Fruit fly (Drosophila melanogaster): Measurements from ENCODE around the gene CG10650.

dm6 chr2L:18986125-18986498 is 9.6 kb downstream of the CG10650 start:
- TF ChIP-seq CG9215 (GFP tag; IDR thresholded peaks at IDR 0.05) (no peak), ewg (GFP tag; optimal IDR thresholded peaks at IDR 0.05) (no peak), CG10209 (GFP tag; optimal IDR thresholded peaks at IDR 0.05) (no peak), pan (optimal IDR thresholded peaks at IDR 0.05) (no peak), pan (GFP tag; optimal IDR thresholded peaks at IDR 0.05 in 1 of 2, IDR thresholded peaks at IDR 0.05 in 1 of 2) (no peak), CG9932 (GFP tag; IDR thresholded peaks at IDR 0.05) (no peak), sr (GFP tag; IDR thresholded peaks at IDR 0.05) (no peak), CG12659 (GFP tag; optimal IDR thresholded peaks at IDR 0.05) (no peak), H15 (GFP tag; IDR thresholded peaks at IDR 0.05) (no peak), Sry-β (GFP tag; optimal IDR thresholded peaks at IDR 0.05) (no peak), nerfin-2 (GFP tag; IDR thresholded peaks at IDR 0.05; ENCODE audit: partially characterized antibody) (no peak), CG1792 (GFP tag; optimal IDR thresholded peaks at IDR 0.05) (no peak), cato (GFP tag; optimal IDR thresholded peaks at IDR 0.05; ENCODE audit: borderline replicate concordance) (no peak), CG17359 (tag; optimal IDR thresholded peaks at IDR 0.05) (no peak)

All from whole organism, embryonic.